Fruit fly (Drosophila melanogaster) whole organism, embryonic: ENCODE measurements around the gene Pits.

Source experiments
- Abd-B ChIP-seq: fragments of 200-800 bp; sonication (Bioruptor generic); optimal IDR thresholded peaks from 2 replicates; lab custom pipeline; 2018; ENCODE audit warnings: missing biosample characterization, mild to moderate bottlenecking, missing genetic modification characterization, moderate library complexity
- Antp ChIP-seq: fragments of 200-800 bp; sonication (Bioruptor generic); optimal IDR thresholded peaks from 3 replicates; lab custom pipeline; 2016; ENCODE audit warnings: missing biosample characterization, missing genetic modification characterization
- CG10462 ChIP-seq: fragments of 200-800 bp; sonication (Bioruptor generic); optimal IDR thresholded peaks from 2 replicates; lab custom pipeline; 2016; ENCODE audit warnings: missing biosample characterization, missing genetic modification characterization
- CG15514 ChIP-seq: fragments of 200-800 bp; sonication (Bioruptor generic); optimal IDR thresholded peaks from 3 replicates; lab custom pipeline; 2017; ENCODE audit warnings: missing biosample characterization, missing genetic modification characterization, mild to moderate bottlenecking, moderate library complexity, missing genetic modification reagents
- CG15696 ChIP-seq: fragments of 200-800 bp; sonication (Bioruptor generic); optimal IDR thresholded peaks from 2 replicates; lab custom pipeline; 2019; ENCODE audit warnings: missing biosample characterization, mild to moderate bottlenecking, missing genetic modification characterization, moderate library complexity
- CG1602 ChIP-seq: fragments of 200-800 bp; sonication (Bioruptor generic); optimal IDR thresholded peaks from 3 replicates; lab custom pipeline; 2016; ENCODE audit warnings: missing biosample characterization, missing genetic modification characterization
- CG16815 ChIP-seq: fragments of 200-800 bp; sonication (Bioruptor generic); optimal IDR thresholded peaks from 3 replicates; lab custom pipeline; 2017; ENCODE audit warnings: missing biosample characterization, mild to moderate bottlenecking, missing genetic modification characterization
- CG17829 ChIP-seq: fragments of 200-800 bp; optimal IDR thresholded peaks from 2 replicates; lab custom pipeline; 2019; ENCODE audit warnings: missing biosample characterization, mild to moderate bottlenecking, missing genetic modification characterization, moderate library complexity
- CG2129 ChIP-seq: fragments of 200-800 bp; sonication (Bioruptor generic); IDR thresholded peaks from 2 replicates; pipeline ENCODE4 v1.3.6; 2022; ENCODE audit warnings: missing biosample characterization, missing genetic modification characterization; ENCODE audit not compliant: partially characterized antibody
- CG2712 ChIP-seq: fragments of 200-800 bp; optimal IDR thresholded peaks from 3 replicates; lab custom pipeline; 2019; ENCODE audit warnings: missing biosample characterization, mild to moderate bottlenecking, missing genetic modification characterization, moderate library complexity
- CG33213 ChIP-seq: fragments of 200-800 bp; sonication (Bioruptor generic); optimal IDR thresholded peaks from 3 replicates; lab custom pipeline; 2016; ENCODE audit warnings: missing biosample characterization, missing genetic modification characterization
- CG33557 ChIP-seq: fragments of 200-800 bp; sonication (Bioruptor generic); optimal IDR thresholded peaks from 2 replicates; lab custom pipeline; 2019; ENCODE audit warnings: missing biosample characterization, mild to moderate bottlenecking, missing genetic modification characterization, moderate library complexity
- CG3995 ChIP-seq: fragments of 200-800 bp; sonication (Bioruptor generic); optimal IDR thresholded peaks from 3 replicates; lab custom pipeline; 2016; ENCODE audit warnings: missing biosample characterization, missing genetic modification characterization
- CG7786 ChIP-seq: fragments of 200-800 bp; sonication (Bioruptor generic); optimal IDR thresholded peaks from 2 replicates; lab custom pipeline; 2016; ENCODE audit warnings: missing biosample characterization, missing genetic modification characterization
- CG8281 ChIP-seq: fragments of 200-800 bp; sonication (Bioruptor generic); optimal IDR thresholded peaks from 2 replicates; lab custom pipeline; 2018; ENCODE audit warnings: missing biosample characterization, mild to moderate bottlenecking, missing genetic modification characterization, moderate library complexity
- CG8478 ChIP-seq: fragments of >200 bp; optimal IDR thresholded peaks from 2 replicates; lab custom pipeline; 2018
- CG9437 ChIP-seq: fragments of 200-800 bp; sonication (Bioruptor generic); optimal IDR thresholded peaks from 2 replicates; lab custom pipeline; 2018; ENCODE audit warnings: missing biosample characterization, mild to moderate bottlenecking, missing genetic modification characterization
- CG9797 ChIP-seq: fragments of 200-800 bp; sonication (Bioruptor generic); optimal IDR thresholded peaks from 3 replicates; lab custom pipeline; 2018; ENCODE audit warnings: missing biosample characterization, mild to moderate bottlenecking, missing genetic modification characterization
- HLH54F ChIP-seq: fragments of 200-800 bp; sonication (Bioruptor generic); optimal IDR thresholded peaks from 3 replicates; lab custom pipeline; 2016; ENCODE audit warnings: missing biosample characterization, missing genetic modification characterization
- Hmr ChIP-seq: fragments of 200-800 bp; sonication (Bioruptor generic); optimal IDR thresholded peaks from 3 replicates; lab custom pipeline; 2017; ENCODE audit warnings: mild to moderate bottlenecking, missing biosample characterization, missing genetic modification reagents, missing genetic modification characterization
- Hr51 ChIP-seq, 2 experiments: fragments of 200-800 bp; sonication (Bioruptor generic); optimal IDR thresholded peaks; 2 replicates in 1 of 2; 3 replicates in 1 of 2; lab custom pipeline; 2016 to 2018; ENCODE audit warnings: missing biosample characterization in 2 of 2, missing genetic modification characterization in 2 of 2, mild to moderate bottlenecking in 1 of 2, moderate library complexity in 1 of 2
- Hsf ChIP-seq: fragments of 200-800 bp; sonication (Bioruptor generic); optimal IDR thresholded peaks from 3 replicates; lab custom pipeline; 2016; ENCODE audit warnings: missing biosample characterization, missing genetic modification characterization
- Meics ChIP-seq: fragments of 200-800 bp; sonication (Bioruptor generic); optimal IDR thresholded peaks from 2 replicates; lab custom pipeline; 2017; ENCODE audit warnings: missing biosample characterization, mild to moderate bottlenecking, missing genetic modification characterization
- NFAT ChIP-seq: fragments of 200-800 bp; sonication (Bioruptor generic); IDR thresholded peaks from 2 replicates; pipeline ENCODE4 v1.3.6; 2022; ENCODE audit warnings: missing biosample characterization, missing genetic modification characterization
- Ptx1 ChIP-seq: fragments of 200-800 bp; sonication (Bioruptor generic); IDR thresholded peaks from 2 replicates; pipeline ENCODE4 v1.3.6; 2022; ENCODE audit warnings: missing biosample characterization, missing genetic modification characterization
- Sry-β ChIP-seq: fragments of 200-800 bp; sonication (Bioruptor generic); optimal IDR thresholded peaks from 2 replicates; lab custom pipeline; 2018; ENCODE audit warnings: missing biosample characterization, mild to moderate bottlenecking, missing genetic modification characterization, moderate library complexity
- Sry-δ ChIP-seq: fragments of 200-800 bp; sonication (Bioruptor generic); optimal IDR thresholded peaks from 2 replicates; lab custom pipeline; 2016; ENCODE audit warnings: missing biosample characterization, missing genetic modification characterization
- Ssrp ChIP-seq: fragments of 200-800 bp; sonication (Bioruptor generic); optimal IDR thresholded peaks from 2 replicates; lab custom pipeline; 2018; ENCODE audit warnings: missing biosample characterization, mild to moderate bottlenecking, missing genetic modification characterization, moderate library complexity
- Xrp1 ChIP-seq: fragments of 200-800 bp; sonication (Bioruptor generic); IDR thresholded peaks from 2 replicates; pipeline ENCODE4 v1.3.6; 2022; ENCODE audit warnings: missing biosample characterization, missing genetic modification characterization
- bcd ChIP-seq: fragments of 200-800 bp; sonication (Bioruptor generic); optimal IDR thresholded peaks from 2 replicates; lab custom pipeline; 2017; ENCODE audit warnings: missing biosample characterization, mild to moderate bottlenecking, missing genetic modification characterization
- chn ChIP-seq: fragments of 200-800 bp; sonication (Bioruptor generic); optimal IDR thresholded peaks from 2 replicates; lab custom pipeline; 2016; ENCODE audit warnings: missing biosample characterization, missing genetic modification characterization
- crp ChIP-seq, 2 experiments: fragments of 200-800 bp; sonication (Bioruptor generic); optimal IDR thresholded peaks; 2 replicates in 1 of 2; 3 replicates in 1 of 2; lab custom pipeline; 2017; ENCODE audit warnings: missing biosample characterization in 2 of 2, missing genetic modification characterization in 2 of 2, mild to moderate bottlenecking in 1 of 2, moderate library complexity in 1 of 2
- dpn ChIP-seq, 2 experiments: fragments of 200-800 bp; sonication (Bioruptor generic); optimal IDR thresholded peaks; 3 replicates each; lab custom pipeline; 2016; ENCODE audit warnings: missing biosample characterization in 2 of 2, missing genetic modification characterization in 2 of 2
- esg ChIP-seq: fragments of 200-800 bp; sonication (Bioruptor generic); conservative IDR thresholded peaks from 2 replicates; pipeline ENCODE4 v1.3.6; 2022; ENCODE audit warnings: missing biosample characterization, missing genetic modification characterization
- fd3F ChIP-seq: fragments of 200-800 bp; sonication (Bioruptor generic); optimal IDR thresholded peaks from 2 replicates; lab custom pipeline; 2018; ENCODE audit warnings: missing biosample characterization, mild to moderate bottlenecking, missing genetic modification characterization, moderate library complexity
- ftz-f1 ChIP-seq: fragments of 200-800 bp; sonication (Bioruptor generic); optimal IDR thresholded peaks from 2 replicates; lab custom pipeline; 2016; ENCODE audit warnings: missing biosample characterization, missing genetic modification characterization
- gt ChIP-seq: fragments of 200-800 bp; sonication (Bioruptor generic); IDR thresholded peaks from 2 replicates; pipeline ENCODE4 v1.3.6; 2022; ENCODE audit warnings: missing biosample characterization, missing genetic modification characterization
- ind ChIP-seq: fragments of 200-800 bp; sonication (Bioruptor generic); optimal IDR thresholded peaks from 3 replicates; lab custom pipeline; 2016; ENCODE audit warnings: missing biosample characterization, missing genetic modification characterization
- nerfin-1 ChIP-seq: fragments of 200-800 bp; sonication (Bioruptor generic); optimal IDR thresholded peaks from 3 replicates; lab custom pipeline; 2019; ENCODE audit warnings: missing biosample characterization, mild to moderate bottlenecking, missing genetic modification characterization, moderate library complexity
- pb ChIP-seq: fragments of 200-800 bp; sonication (Bioruptor generic); optimal IDR thresholded peaks from 3 replicates; lab custom pipeline; 2016; ENCODE audit warnings: missing biosample characterization, missing genetic modification characterization
- pita ChIP-seq: fragments of 200-800 bp; sonication (Bioruptor generic); optimal IDR thresholded peaks from 2 replicates; lab custom pipeline; 2017; ENCODE audit warnings: missing biosample characterization, mild to moderate bottlenecking, missing genetic modification characterization
- row ChIP-seq: fragments of 200-800 bp; sonication (Bioruptor generic); IDR thresholded peaks from 3 replicates; pipeline ENCODE4 v1.3.6; 2022; ENCODE audit warnings: missing biosample characterization, missing genetic modification characterization
- shn ChIP-seq: fragments of 200-800 bp; sonication (Bioruptor generic); optimal IDR thresholded peaks from 3 replicates; lab custom pipeline; 2016; ENCODE audit warnings: missing biosample characterization, missing genetic modification characterization
- slbo ChIP-seq: fragments of 200-800 bp; sonication (Bioruptor generic); IDR thresholded peaks from 2 replicates; pipeline ENCODE4 v1.3.6; 2022; ENCODE audit warnings: missing biosample characterization, missing genetic modification characterization
- sob ChIP-seq: fragments of 200-800 bp; sonication (Bioruptor generic); IDR thresholded peaks from 2 replicates; pipeline ENCODE4 v1.3.6; 2022; ENCODE audit warnings: missing biosample characterization, missing genetic modification characterization
- unc-4 ChIP-seq: fragments of 200-800 bp; sonication (Bioruptor generic); IDR thresholded peaks from 2 replicates; pipeline ENCODE4 v1.3.6; 2022; ENCODE audit warnings: missing biosample characterization, missing genetic modification characterization; ENCODE audit not compliant: partially characterized antibody
- wdn ChIP-seq: fragments of 200-800 bp; sonication (Bioruptor generic); IDR thresholded peaks from 2 replicates; pipeline ENCODE4 v1.3.6; 2022; ENCODE audit warnings: missing biosample characterization, missing genetic modification characterization
- zf30C ChIP-seq: fragments of 200-800 bp; sonication (Bioruptor generic); optimal IDR thresholded peaks from 3 replicates; lab custom pipeline; 2018; ENCODE audit warnings: missing biosample characterization, mild to moderate bottlenecking, missing genetic modification characterization
- zfh2 ChIP-seq: fragments of 200-800 bp; sonication (Bioruptor generic); optimal IDR thresholded peaks from 2 replicates; lab custom pipeline; 2016; ENCODE audit warnings: missing biosample characterization, missing genetic modification characterization

Pits gene

dm6 chrX:12595610-12596336 lies 12.8 kb upstream of the Pits start, which contains the start of the genes CG1824 and Sec16 (continued):
- peak; percentile 28 for TF ChIP-seq CG15514 (GFP tag; lab: Kevin White, UChicago)
- TF ChIP-seq ind (GFP tag; lab: Kevin White, UChicago): peak; percentile 53
- TF ChIP-seq row: peak; percentile 78
- TF ChIP-seq zfh2 (GFP tag; lab: Kevin White, UChicago): peak; percentile 47
- TF ChIP-seq gt: no peak
- TF ChIP-seq slbo (GFP tag; lab: Robert Waterston, UW): peak; percentile 59
- TF ChIP-seq crp (GFP tag; optimal IDR thresholded peaks at IDR 0.05; lab: Kevin White, UChicago): peak in 1 of 2 experiments; percentile 59
- TF ChIP-seq fd3F: peak; percentile 9
- no peak for TF ChIP-seq CG8478 (lab: Kevin White, UChicago)
- TF ChIP-seq CG33557 (GFP tag; lab: Kevin White, UChicago): peak; percentile 34
- TF ChIP-seq chn (GFP tag; lab: Kevin White, UChicago): no peak
- peak; percentile 8 for TF ChIP-seq CG9797 (GFP tag; lab: Kevin White, UChicago)
- peak; percentile 11; the same call in 1 of the 2 replicates for TF ChIP-seq Xrp1 (GFP tag; lab: Robert Waterston, UW)
- peak; percentile 52 for TF ChIP-seq Meics (GFP tag; lab: Kevin White, UChicago)
- TF ChIP-seq CG9437: peak; percentile 65
- peak; percentile 82 for TF ChIP-seq Sry-δ
- peak; percentile 51 for TF ChIP-seq CG2712
- TF ChIP-seq bcd (GFP tag; lab: Kevin White, UChicago): peak; percentile 34
- no peak for TF ChIP-seq zf30C (GFP tag; lab: Kevin White, UChicago)
- TF ChIP-seq Sry-β: peak; percentile 44
- TF ChIP-seq Ssrp: peak; percentile 44
- no peak for TF ChIP-seq shn (GFP tag; lab: Kevin White, UChicago)
- TF ChIP-seq wdn (GFP tag; lab: Robert Waterston, UW): no peak
- no peak for TF ChIP-seq CG8281 (tag; lab: Kevin White, UChicago)
- peak; percentile 54 for TF ChIP-seq CG15696 (tag; lab: Kevin White, UChicago)
- peak; percentile 26; the same call in 1 of the 2 replicates for TF ChIP-seq CG2129 (GFP tag; lab: Robert Waterston, UW)
- peak; percentile 63; the same call in 1 of the 2 replicates for TF ChIP-seq NFAT (GFP tag; lab: Robert Waterston, UW)
- TF ChIP-seq CG17829 (tag; lab: Kevin White, UChicago): peak; percentile 41
- TF ChIP-seq sob (GFP tag; lab: Robert Waterston, UW): no peak
- TF ChIP-seq CG33213 (GFP tag; lab: Kevin White, UChicago): no peak
- TF ChIP-seq CG7786 (GFP tag; lab: Kevin White, UChicago): peak; percentile 7
- peak; percentile 49 for TF ChIP-seq unc-4 (GFP tag; lab: Robert Waterston, UW)
- peak; percentile 20 for TF ChIP-seq nerfin-1
- TF ChIP-seq CG10462 (GFP tag; lab: Kevin White, UChicago): peak; percentile 16
- no peak for TF ChIP-seq pita (GFP tag; lab: Kevin White, UChicago)
- TF ChIP-seq Abd-B: peak; percentile 54
- no peak for TF ChIP-seq pb (GFP tag; lab: Kevin White, UChicago)
- peak; percentile 44 for TF ChIP-seq HLH54F (GFP tag; lab: Kevin White, UChicago)
- TF ChIP-seq Ptx1: 0 out of 2 replicates have a peak, but pooled peaks have one; percentile 36
- peak; percentile 34 for TF ChIP-seq CG16815 (GFP tag; lab: Kevin White, UChicago)
- peak; percentile 5 for TF ChIP-seq Hmr
- no peak for TF ChIP-seq ftz-f1 (GFP tag; lab: Kevin White, UChicago)
- peak; percentile 18; the same call in 1 of the 2 replicates for TF ChIP-seq esg (GFP tag; lab: Robert Waterston, UW)
- TF ChIP-seq Antp (GFP tag; lab: Kevin White, UChicago): no peak
- TF ChIP-seq CG3995 (GFP tag; lab: Kevin White, UChicago): peak; percentile 93
- TF ChIP-seq Hsf (GFP tag; lab: Kevin White, UChicago): peak; percentile 18
- peak; percentile 21 to 46 for TF ChIP-seq dpn (GFP tag; optimal IDR thresholded peaks at IDR 0.05; lab: Kevin White, UChicago)
- peak; percentile 58 for TF ChIP-seq CG1602
- peak in 1 of 2 experiments; percentile 62 for TF ChIP-seq Hr51 (GFP tag; optimal IDR thresholded peaks at IDR 0.05; lab: Kevin White, UChicago)
